Worm (Caenorhabditis elegans) whole organism, L1 larva: Measurements from ENCODE around the gene Y17G7B.23.

Experiments used
- dpl-1 ChIP-seq, 3 experiments: fragments of 150-350 bp in 2 of 3; sonication (generic microtip) in 1 of 3; optimal IDR thresholded peaks; 2 replicates each; lab custom pipeline; 2014 to 2017; ENCODE audit warnings: missing biosample characterization in 3 of 3, missing genetic modification characterization in 3 of 3, missing genetic modification reagents in 3 of 3
- lin-13 ChIP-seq: fragments of 150-350 bp; optimal IDR thresholded peaks from 2 replicates; lab custom pipeline; 2014; ENCODE audit warnings: missing biosample characterization, missing genetic modification reagents, missing genetic modification characterization

Gene Y17G7B.23

DNA sequence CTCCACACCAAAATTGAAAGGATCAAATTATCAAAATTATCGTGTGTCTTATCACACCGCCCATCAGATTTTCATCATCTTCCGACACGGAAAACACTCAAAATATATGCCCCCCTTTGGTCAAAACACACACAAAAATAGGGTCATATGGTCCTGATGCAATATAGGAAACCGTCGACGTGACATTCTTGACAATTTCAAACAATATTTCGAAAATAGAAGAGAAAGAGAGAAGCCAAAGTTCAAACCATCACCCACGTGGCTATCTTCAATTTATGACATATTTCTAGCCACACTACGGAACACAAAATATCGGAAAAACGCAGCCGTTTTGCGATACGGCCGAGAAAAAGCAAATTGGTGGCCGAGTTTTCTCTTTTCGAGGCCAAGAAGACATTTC is 51.6 kb downstream of the Y17G7B.23 start (continued):
- no peak for TF ChIP-seq lin-13
- peak in 1 of 3 experiments; percentile 28 for TF ChIP-seq dpl-1 (GFP tag; optimal IDR thresholded peaks at IDR 0.05; lab: Kevin White, UChicago)
